Worm (Caenorhabditis elegans): ENCODE data around the gene rnf-5.

- TF ChIP-seq nhr-6 (tag; optimal IDR thresholded peaks at IDR 0.05) (no peak), nhr-129 (tag; optimal IDR thresholded peaks at IDR 0.05) (no peak), skn-1 (tag; optimal IDR thresholded peaks at IDR 0.05) (no peak), nhr-11 (tag; optimal IDR thresholded peaks at IDR 0.05) (no peak), nhr-23 (tag; optimal IDR thresholded peaks at IDR 0.05) (no peak), peb-1 (tag; optimal IDR thresholded peaks at IDR 0.05) (no peak), unc-62 (GFP tag; optimal IDR thresholded peaks at IDR 0.05) (no peak), egl-27 (tag; optimal IDR thresholded peaks at IDR 0.05) (no peak), ztf-11 (tag; optimal IDR thresholded peaks at IDR 0.05) (no peak), elt-1 (tag; optimal IDR thresholded peaks at IDR 0.05) (no peak), ZK546.5 (tag; optimal IDR thresholded peaks at IDR 0.05) (no peak), lin-39 (tag; optimal IDR thresholded peaks at IDR 0.05) (no peak), sem-4 (tag; optimal IDR thresholded peaks at IDR 0.05) (no peak), lin-13 (GFP tag; optimal IDR thresholded peaks at IDR 0.05) (no peak)
These were observed 20.2 kb upstream of the rnf-5 start, which contains the start of gene lars-1 for ce11 chrIII:4186751-4187309.
